Worm (Caenorhabditis elegans): ENCODE data around the gene kvs-4.

kvs-4 gene

DNA sequence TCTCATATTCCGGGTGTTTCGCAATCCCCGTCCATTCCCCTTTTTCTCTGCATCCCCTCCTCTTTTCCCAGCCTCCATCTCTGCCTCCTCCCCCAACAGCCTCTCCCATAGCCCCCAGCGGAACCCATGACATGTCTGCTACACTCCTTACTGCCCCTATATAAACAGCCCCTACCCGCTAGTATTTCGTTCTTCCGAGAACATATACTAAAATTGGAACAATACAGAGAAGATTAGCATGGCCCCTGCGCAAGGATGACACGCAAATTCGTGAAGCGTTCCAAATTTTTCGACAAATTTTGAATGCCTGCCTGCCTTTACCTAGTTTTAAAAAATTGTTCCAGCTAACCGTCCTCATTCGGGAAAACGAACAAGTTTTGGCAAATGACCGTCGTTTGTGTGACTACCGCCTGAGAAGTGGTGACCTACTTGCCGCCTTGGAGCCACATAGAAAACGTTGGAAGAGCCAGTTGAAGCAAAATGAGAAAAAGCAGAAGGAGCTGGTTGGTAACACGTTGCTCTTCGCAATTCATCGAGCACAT, 22.8 kb upstream of the kvs-4 start (continued):
- TF ChIP-seq nhr-102 (tag; optimal IDR thresholded peaks at IDR 0.05) (peak; percentile 96), ceh-28 (tag; optimal IDR thresholded peaks at IDR 0.05) (peak; percentile 37), mxl-2 (GFP tag; conservative IDR thresholded peaks at IDR 0.05) (peak; percentile 91), mxl-3 (GFP tag; optimal IDR thresholded peaks at IDR 0.05) (peak; percentile 90), Y105C5A.15 (GFP tag; IDR thresholded peaks at IDR 0.05) (peak; percentile 96), Y5F2A.4 (GFP tag; optimal IDR thresholded peaks at IDR 0.05) (peak; percentile 88), aly-2 (tag; optimal IDR thresholded peaks at IDR 0.05) (no peak), zag-1 (tag; optimal IDR thresholded peaks at IDR 0.05) (peak; percentile 70), ctbp-1 (GFP tag; IDR thresholded peaks at IDR 0.05) (peak; percentile 98), unc-39 (tag; optimal IDR thresholded peaks at IDR 0.05) (peak; percentile 77), lin-1 (GFP tag; IDR thresholded peaks at IDR 0.05) (peak; percentile 94), ceh-82 (tag; optimal IDR thresholded peaks at IDR 0.05) (no peak), nhr-6 (tag; optimal IDR thresholded peaks at IDR 0.05) (peak; percentile 65), tag-97 (GFP tag; IDR thresholded peaks at IDR 0.05) (peak; percentile 85; the same call in 1 of the 2 replicates), egl-27 (tag; optimal IDR thresholded peaks at IDR 0.05) (peak; percentile 89), egl-43 (GFP tag; IDR thresholded peaks at IDR 0.05) (peak; percentile 99), lir-3 (tag; optimal IDR thresholded peaks at IDR 0.05) (peak; percentile 90), vab-7 (GFP tag; IDR thresholded peaks at IDR 0.05) (peak; percentile 98), pha-4 (GFP tag; IDR thresholded peaks at IDR 0.05) (peak; percentile 98), pha-4 (tag; optimal IDR thresholded peaks at IDR 0.05) (peak; percentile 31)

DNA sequence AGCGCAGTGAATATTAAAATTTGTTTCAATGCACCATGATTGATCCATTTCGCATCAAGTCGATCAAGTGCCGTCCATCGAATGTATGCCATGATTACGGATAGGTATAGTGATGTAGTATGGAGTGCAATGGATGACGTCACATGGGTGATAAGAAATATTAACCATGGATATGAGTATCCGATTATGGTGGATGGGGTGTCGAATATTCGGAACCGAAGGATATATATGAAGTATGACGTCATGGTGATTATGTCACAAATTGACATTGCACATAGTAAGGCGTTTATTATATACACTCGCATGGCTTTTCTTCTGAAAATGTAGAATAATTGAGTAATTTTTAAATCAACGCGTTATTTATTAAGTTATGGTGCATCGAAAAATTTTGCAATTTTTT, 18.3 kb upstream of the kvs-4 start:
- no peak for TF ChIP-seq nhr-237 (tag; optimal IDR thresholded peaks at IDR 0.05)
- TF ChIP-seq nhr-6 (tag; optimal IDR thresholded peaks at IDR 0.05), result no peak
- TF ChIP-seq madf-9 (GFP tag; conservative IDR thresholded peaks at IDR 0.05), result no peak

DNA sequence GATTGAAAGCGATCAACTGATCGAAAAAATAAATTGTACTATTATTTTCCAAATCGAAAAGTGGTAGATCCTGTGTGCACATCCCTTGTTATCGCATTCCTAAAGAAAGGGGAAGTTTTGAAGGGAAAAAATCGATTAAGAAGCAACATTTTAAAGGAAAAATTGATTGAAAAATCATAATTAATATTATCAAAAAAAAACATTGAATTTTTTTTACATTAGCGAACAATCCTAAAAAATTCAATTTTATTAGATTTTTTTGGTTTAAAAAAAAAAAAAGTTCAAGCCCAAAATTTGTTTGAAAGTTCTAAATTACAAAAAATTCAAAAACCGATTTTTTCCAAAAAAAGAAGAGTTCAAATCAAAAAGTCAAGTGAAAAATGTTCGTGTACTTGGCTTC, 17.2 kb upstream of the kvs-4 start, which contains the start of gene dmsr-5:
Gene dmsr-5, minus strand, starts transcription at position 101 of the 400 bp plus-strand sequence.
- no peak for TF ChIP-seq ceh-32 (tag; optimal IDR thresholded peaks at IDR 0.05; ENCODE audit: poor library complexity)
- no peak for TF ChIP-seq php-3 (GFP tag; IDR thresholded peaks at IDR 0.05)
- no peak for TF ChIP-seq mdt-29 (GFP tag; IDR thresholded peaks at IDR 0.05)
- no peak for TF ChIP-seq egl-27 (tag; optimal IDR thresholded peaks at IDR 0.05)
- no peak for TF ChIP-seq ceh-20 (GFP tag; IDR thresholded peaks at IDR 0.05)
- no peak for TF ChIP-seq mep-1 (tag; optimal IDR thresholded peaks at IDR 0.05)
- TF ChIP-seq jun-1 (tag; optimal IDR thresholded peaks at IDR 0.05), result no peak
- no peak for TF ChIP-seq zfp-3 (GFP tag; conservative IDR thresholded peaks at IDR 0.05)
- TF ChIP-seq ama-1 (optimal IDR thresholded peaks at IDR 0.05), result no peak
- no peak for TF ChIP-seq arid-1 (GFP tag; conservative IDR thresholded peaks at IDR 0.05)

DNA sequence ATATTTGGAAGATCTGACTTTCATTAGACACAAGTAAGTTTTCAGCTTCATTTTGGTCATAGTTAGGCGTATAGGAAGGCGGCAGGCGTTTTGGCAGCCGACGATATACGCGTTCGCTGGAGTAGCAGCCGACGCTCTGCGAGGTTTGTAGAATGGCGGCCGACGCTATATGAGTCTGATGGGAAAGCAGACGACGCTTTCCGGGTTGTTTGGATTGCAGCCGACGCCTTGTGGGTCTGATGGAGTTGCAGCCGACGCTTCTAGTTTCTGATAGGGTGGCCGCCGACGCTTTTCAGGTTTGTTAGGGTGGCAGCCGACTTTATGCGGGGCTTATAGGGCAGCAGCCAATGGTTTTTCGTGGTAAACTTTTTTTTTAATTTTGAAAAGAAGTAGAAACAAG, 9.6 kb upstream of the kvs-4 start:
- TF ChIP-seq set-16 (GFP tag; IDR thresholded peaks at IDR 0.05), result peak; percentile 52
- no peak for TF ChIP-seq lin-15B (tag; optimal IDR thresholded peaks at IDR 0.05)

DNA sequence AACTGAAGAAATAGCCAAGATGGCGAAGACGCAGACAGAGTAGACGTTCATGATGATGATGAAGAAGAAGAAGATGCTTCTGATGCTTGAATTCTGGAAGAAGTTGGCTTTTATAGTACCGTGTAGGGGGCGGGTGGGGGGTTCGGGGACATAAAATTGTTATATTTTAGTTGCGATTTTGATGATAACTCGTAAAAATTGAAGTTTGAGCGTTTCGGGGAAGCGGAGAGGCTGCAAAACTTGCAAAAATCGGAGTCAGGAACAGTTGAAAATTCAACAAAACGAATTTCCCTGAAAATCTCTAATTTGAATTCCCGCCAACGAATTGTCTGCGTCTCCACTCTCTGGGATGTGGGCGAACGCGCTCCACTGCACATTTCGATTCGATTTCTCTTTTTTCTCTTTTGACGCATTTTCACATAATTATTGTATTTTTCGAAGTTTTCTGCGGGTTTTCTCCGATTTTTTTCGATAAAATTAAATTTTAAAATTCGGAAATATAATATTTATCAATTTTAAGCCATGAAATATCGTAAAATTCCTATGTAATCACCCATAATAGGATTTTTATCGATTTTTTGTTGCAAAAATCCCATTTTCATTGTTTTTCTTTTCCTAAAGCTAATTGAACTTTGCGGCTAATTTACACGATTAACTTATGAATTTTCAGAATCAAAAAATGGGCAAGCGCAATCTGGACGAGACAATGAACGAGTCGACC, 4.7 kb upstream of the kvs-4 start, which contains the start of the genes fipr-17 and Y48A6B.3:
Gene fipr-17, minus strand, starts transcription at position 51 of the 721 bp plus-strand sequence.
Gene Y48A6B.3, plus strand, starts transcription at position 671 of the 721 bp plus-strand sequence.
- TF ChIP-seq nhr-48 (tag; optimal IDR thresholded peaks at IDR 0.05), result no peak
- no peak for TF ChIP-seq dmd-8 (GFP tag; IDR thresholded peaks at IDR 0.05)
- TF ChIP-seq unc-39 (tag; optimal IDR thresholded peaks at IDR 0.05), result no peak
- TF ChIP-seq mdt-29 (GFP tag; IDR thresholded peaks at IDR 0.05), result no peak
- TF ChIP-seq ceh-20 (GFP tag; IDR thresholded peaks at IDR 0.05), result no peak
- no peak for TF ChIP-seq Y75B8A.6 (GFP tag; IDR thresholded peaks at IDR 0.05)
- TF ChIP-seq unc-130 (GFP tag; optimal IDR thresholded peaks at IDR 0.05), result peak; percentile 39
- no peak for TF ChIP-seq snpc-4 (tag; optimal IDR thresholded peaks at IDR 0.05)
- TF ChIP-seq Y48G9A.11 (GFP tag; IDR thresholded peaks at IDR 0.05), result no peak
- no peak for TF ChIP-seq cey-2 (tag; optimal IDR thresholded peaks at IDR 0.05; ENCODE audit: borderline replicate concordance, insufficient read depth)
- TF ChIP-seq madf-9 (GFP tag; conservative IDR thresholded peaks at IDR 0.05), result no peak
- TF ChIP-seq mes-2 (tag; optimal IDR thresholded peaks at IDR 0.05; ENCODE audit: poor library complexity, severe bottlenecking), result peak; percentile 93
- TF ChIP-seq dpl-1 (GFP tag; optimal IDR thresholded peaks at IDR 0.05), result peak; percentile 97
- TF ChIP-seq dmd-6 (GFP tag; IDR thresholded peaks at IDR 0.05), result peak; percentile 39; the same call in 1 of the 2 replicates
- TF ChIP-seq ceh-82 (tag; optimal IDR thresholded peaks at IDR 0.05), result no peak
- TF ChIP-seq zag-1 (tag; optimal IDR thresholded peaks at IDR 0.05), result no peak
